Worm (Caenorhabditis elegans) whole organism, L1 larva: ENCODE results near the gene tnc-2.

Experiments used
- C34B4.2 ChIP-seq: sonication (generic microtip); optimal IDR thresholded peaks from 2 replicates; lab custom pipeline; 2017; ENCODE audit warnings: mild to moderate bottlenecking, missing genetic modification characterization, missing compliant biosample characterization
- aha-1 ChIP-seq: fragments of 150-350 bp; optimal IDR thresholded peaks from 2 replicates; lab custom pipeline; 2014; ENCODE audit warnings: missing biosample characterization, missing genetic modification characterization
- alr-1 ChIP-seq: fragments of 200-800 bp; sonication (Bioruptor generic); optimal IDR thresholded peaks from 2 replicates; lab custom pipeline; 2018; ENCODE audit warnings: borderline replicate concordance, mild to moderate bottlenecking, missing genetic modification characterization, missing compliant biosample characterization
- aly-2 ChIP-seq: fragments of 150-350 bp; optimal IDR thresholded peaks from 2 replicates; lab custom pipeline; 2014; ENCODE audit warnings: missing biosample characterization, missing genetic modification characterization
- blmp-1 ChIP-seq: fragments of 150-350 bp; optimal IDR thresholded peaks from 2 replicates; lab custom pipeline; 2014; ENCODE audit warnings: missing biosample characterization, missing genetic modification characterization
- ceh-63 ChIP-seq: fragments of 200-800 bp; sonication (Bioruptor generic); optimal IDR thresholded peaks from 2 replicates; lab custom pipeline; 2018; ENCODE audit warnings: mild to moderate bottlenecking, missing genetic modification characterization, missing compliant biosample characterization
- ceh-8 ChIP-seq: fragments of 200-800 bp; sonication (Bioruptor generic); optimal IDR thresholded peaks from 2 replicates; lab custom pipeline; 2018; ENCODE audit warnings: mild to moderate bottlenecking, missing genetic modification characterization, moderate library complexity, missing compliant biosample characterization
- ceh-82 ChIP-seq, 3 experiments: fragments of 150-350 bp in 1 of 3; sonication (generic microtip) in 2 of 3; optimal IDR thresholded peaks; 2 replicates each; lab custom pipeline; 2014 to 2017; ENCODE audit warnings: missing biosample characterization in 3 of 3, missing genetic modification characterization in 3 of 3
- ces-1 ChIP-seq: fragments of 150-350 bp; optimal IDR thresholded peaks from 2 replicates; lab custom pipeline; 2014; ENCODE audit warnings: missing biosample characterization, missing genetic modification reagents, missing genetic modification characterization
- dpl-1 ChIP-seq, 3 experiments: fragments of 150-350 bp in 2 of 3; sonication (generic microtip) in 1 of 3; optimal IDR thresholded peaks; 2 replicates each; lab custom pipeline; 2014 to 2017; ENCODE audit warnings: missing biosample characterization in 3 of 3, missing genetic modification characterization in 3 of 3, missing genetic modification reagents in 3 of 3
- dsc-1 ChIP-seq: sonication (generic microtip); optimal IDR thresholded peaks from 2 replicates; lab custom pipeline; 2016; ENCODE audit warnings: mild to moderate bottlenecking, missing genetic modification characterization, missing compliant biosample characterization
- efl-1 ChIP-seq, 4 experiments: fragments of 150-350 bp; optimal IDR thresholded peaks in 3 of 4; peaks in 1 of 4; 1 replicate in 1 of 4; 2 replicates in 3 of 4; lab custom pipeline; 2014; ENCODE audit warnings: missing biosample characterization in 2 of 4, missing genetic modification characterization in 2 of 4, missing genetic modification reagents in 2 of 4
- efl-3 ChIP-seq: fragments of 200-800 bp; sonication (Bioruptor generic); optimal IDR thresholded peaks from 2 replicates; lab custom pipeline; 2018; ENCODE audit warnings: mild to moderate bottlenecking, missing genetic modification characterization, missing compliant biosample characterization
- egl-27 ChIP-seq, 2 experiments: fragments of 150-350 bp in 1 of 2; sonication (generic microtip); optimal IDR thresholded peaks; 3 replicates each; lab custom pipeline; 2017 to 2018; ENCODE audit warnings: missing biosample characterization in 2 of 2, missing genetic modification characterization in 2 of 2, missing genetic modification reagents in 2 of 2
- fkh-10 ChIP-seq: sonication (generic microtip); optimal IDR thresholded peaks from 2 replicates; lab custom pipeline; 2017; ENCODE audit warnings: missing biosample characterization, missing genetic modification reagents, missing genetic modification characterization
- grh-1 ChIP-seq: fragments of 200-800 bp; sonication (Bioruptor generic); IDR thresholded peaks from 2 replicates; pipeline ENCODE4 v1.3.6; 2022; ENCODE audit warnings: missing genetic modification reagents, missing genetic modification characterization, missing compliant biosample characterization
- hlh-4 ChIP-seq: sonication (generic microtip); optimal IDR thresholded peaks from 2 replicates; lab custom pipeline; 2016; ENCODE audit warnings: mild to moderate bottlenecking, missing genetic modification characterization, missing compliant biosample characterization
- irx-1 ChIP-seq: sonication (generic microtip); optimal IDR thresholded peaks from 2 replicates; lab custom pipeline; 2016; ENCODE audit warnings: missing genetic modification characterization, missing compliant biosample characterization
- isw-1 ChIP-seq: fragments of 200-800 bp; sonication (Bioruptor generic); IDR thresholded peaks from 2 replicates; pipeline ENCODE4 v1.3.6; 2022; ENCODE audit warnings: missing genetic modification characterization, missing compliant biosample characterization
- lin-13 ChIP-seq: fragments of 150-350 bp; optimal IDR thresholded peaks from 2 replicates; lab custom pipeline; 2014; ENCODE audit warnings: missing biosample characterization, missing genetic modification reagents, missing genetic modification characterization
- lin-14 ChIP-seq: fragments of 200-800 bp; sonication (Bioruptor generic); optimal IDR thresholded peaks from 2 replicates; lab custom pipeline; 2018; ENCODE audit warnings: mild to moderate bottlenecking, missing genetic modification characterization, moderate library complexity, missing compliant biosample characterization
- lin-15B ChIP-seq: fragments of 150-350 bp; sonication (generic microtip); optimal IDR thresholded peaks from 3 replicates; lab custom pipeline; 2014; ENCODE audit warnings: missing biosample characterization, missing genetic modification characterization
- lin-39 ChIP-seq: fragments of 150-350 bp; optimal IDR thresholded peaks from 2 replicates; lab custom pipeline; 2014; ENCODE audit warnings: missing biosample characterization, missing genetic modification reagents, missing genetic modification characterization
- lir-3 ChIP-seq: sonication (generic microtip); optimal IDR thresholded peaks from 2 replicates; lab custom pipeline; 2016; ENCODE audit warnings: mild to moderate bottlenecking, missing genetic modification characterization, moderate library complexity, missing compliant biosample characterization; ENCODE audit not compliant: poor library complexity
- mef-2 ChIP-seq: fragments of 150-350 bp; optimal IDR thresholded peaks from 2 replicates; lab custom pipeline; 2014; ENCODE audit warnings: missing biosample characterization, missing genetic modification characterization
- nhr-20 ChIP-seq: sonication (generic microtip); optimal IDR thresholded peaks from 2 replicates; lab custom pipeline; 2016; ENCODE audit warnings: mild to moderate bottlenecking, missing genetic modification characterization, missing compliant biosample characterization
- nhr-47 ChIP-seq: sonication (generic microtip); optimal IDR thresholded peaks from 2 replicates; lab custom pipeline; 2016; ENCODE audit warnings: mild to moderate bottlenecking, missing genetic modification characterization, moderate library complexity, missing compliant biosample characterization
- nhr-71 ChIP-seq: sonication (generic microtip); optimal IDR thresholded peaks from 2 replicates; lab custom pipeline; 2016; ENCODE audit warnings: mild to moderate bottlenecking, missing genetic modification characterization, moderate library complexity, missing compliant biosample characterization
- nhr-77 ChIP-seq: fragments of 150-350 bp; optimal IDR thresholded peaks from 2 replicates; lab custom pipeline; 2014; ENCODE audit warnings: missing biosample characterization, missing genetic modification characterization
- nhr-85 ChIP-seq: sonication (generic microtip); peaks from one replicate; lab custom pipeline; 2016; ENCODE audit warnings: missing genetic modification characterization, inconsistent platforms, missing compliant biosample characterization
- pag-3 ChIP-seq: sonication (generic microtip); optimal IDR thresholded peaks from 2 replicates; lab custom pipeline; 2017; ENCODE audit warnings: missing genetic modification characterization, mild to moderate bottlenecking, missing compliant biosample characterization, antibody characterized with exemption, borderline replicate concordance; ENCODE audit not compliant: insufficient read depth
- pqm-1 ChIP-seq: sonication (generic microtip); optimal IDR thresholded peaks from 3 replicates; lab custom pipeline; 2017; ENCODE audit warnings: missing biosample characterization, missing genetic modification characterization
- snpc-4 ChIP-seq: fragments of 150-350 bp; optimal IDR thresholded peaks from 2 replicates; lab custom pipeline; 2014; ENCODE audit warnings: missing biosample characterization, missing genetic modification characterization
- snu-23 ChIP-seq: sonication (generic microtip); optimal IDR thresholded peaks from 2 replicates; lab custom pipeline; 2016; ENCODE audit warnings: missing genetic modification characterization, missing compliant biosample characterization
- sptf-1 ChIP-seq: fragments of 150-350 bp; optimal IDR thresholded peaks from 2 replicates; lab custom pipeline; 2014; ENCODE audit warnings: missing biosample characterization, missing genetic modification characterization
- sup-37 ChIP-seq: fragments of 200-800 bp; sonication (Bioruptor generic); optimal IDR thresholded peaks from 2 replicates; lab custom pipeline; 2018; ENCODE audit warnings: mild to moderate bottlenecking, missing genetic modification characterization, missing compliant biosample characterization
- tbx-2 ChIP-seq: sonication (generic microtip); optimal IDR thresholded peaks from 2 replicates; lab custom pipeline; 2016; ENCODE audit warnings: missing genetic modification characterization, missing compliant biosample characterization
- tlp-1 ChIP-seq: fragments of 150-350 bp; optimal IDR thresholded peaks from 2 replicates; lab custom pipeline; 2014; ENCODE audit warnings: missing biosample characterization, missing genetic modification characterization
- unc-30 ChIP-seq: sonication (generic microtip); optimal IDR thresholded peaks from 2 replicates; lab custom pipeline; 2017; ENCODE audit warnings: missing biosample characterization, missing genetic modification characterization
- unc-98 ChIP-seq: fragments of 200-800 bp; sonication (Bioruptor generic); IDR thresholded peaks from 2 replicates; pipeline ENCODE4 v1.3.6; 2022; ENCODE audit warnings: missing genetic modification characterization, missing compliant biosample characterization
- zag-1 ChIP-seq: fragments of 150-350 bp; optimal IDR thresholded peaks from 2 replicates; lab custom pipeline; 2014; ENCODE audit warnings: missing biosample characterization, missing genetic modification characterization
- ztf-11 ChIP-seq, 2 experiments: sonication (generic microtip); optimal IDR thresholded peaks; 2 replicates each; lab custom pipeline; 2016 to 2017; ENCODE audit warnings: missing genetic modification characterization in 2 of 2, missing biosample characterization in 1 of 2, missing compliant biosample characterization in 1 of 2

The tnc-2 gene

DNA sequence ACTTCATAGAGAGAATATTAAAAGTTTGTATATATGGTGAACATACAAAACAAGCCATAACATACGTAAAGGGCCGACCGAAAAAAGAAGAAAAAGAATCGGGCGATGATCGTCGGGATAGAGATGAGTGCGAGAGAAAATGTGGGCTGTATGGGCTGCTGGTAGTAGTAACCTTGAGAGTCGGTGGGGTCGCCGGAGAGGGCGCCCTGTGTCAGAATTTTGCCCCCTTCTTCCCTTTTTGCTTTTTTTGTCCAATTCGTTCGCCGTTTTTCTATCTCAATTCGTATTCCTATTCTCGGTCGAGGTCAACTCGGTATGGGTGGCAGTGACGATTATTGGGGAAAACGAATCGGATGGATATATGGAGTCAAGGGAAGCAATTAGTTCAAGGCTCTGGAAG is 39.3 kb downstream of the tnc-2 start:
- TF ChIP-seq snu-23 (peak; percentile 34), blmp-1 (tag; lab: Kevin White, UChicago) (peak; percentile 41), nhr-85 (tag; lab: Kevin White, UChicago) (peak; percentile 36), lin-13 (no peak), sup-37 (GFP tag; lab: Kevin White, UChicago) (no peak), lin-14 (GFP tag; lab: Kevin White, UChicago) (peak; percentile 63)

DNA sequence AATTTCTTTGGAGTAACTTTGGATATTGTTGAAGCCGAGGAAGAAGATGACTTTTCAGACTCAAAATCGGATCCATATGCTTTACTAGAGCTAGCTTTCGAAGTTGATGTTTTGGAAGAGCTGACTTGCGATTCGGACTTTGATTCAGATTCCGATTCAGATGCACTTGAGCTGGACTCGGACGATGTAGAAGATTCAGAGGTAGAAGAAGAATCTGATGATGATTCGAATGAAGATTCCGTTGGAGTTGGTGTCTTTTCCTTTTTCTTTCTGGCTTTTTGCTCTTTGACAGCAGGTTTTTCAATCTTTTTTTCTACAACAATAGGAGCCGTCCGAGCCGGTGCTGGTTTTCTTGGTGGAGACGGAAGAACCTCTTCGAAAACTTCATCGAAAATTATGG is 41.3 kb downstream of the tnc-2 start:
- no peak for TF ChIP-seq blmp-1 (tag; lab: Kevin White, UChicago)
- TF ChIP-seq snu-23: no peak
- no peak for TF ChIP-seq nhr-77 (tag; lab: Kevin White, UChicago)
- TF ChIP-seq aly-2 (tag; lab: Kevin White, UChicago): no peak
- no peak for TF ChIP-seq ceh-82 (tag; optimal IDR thresholded peaks at IDR 0.05; lab: Kevin White, UChicago)
- no peak for TF ChIP-seq ceh-63 (GFP tag; lab: Kevin White, UChicago)
- TF ChIP-seq unc-30 (tag; lab: Kevin White, UChicago): no peak

DNA sequence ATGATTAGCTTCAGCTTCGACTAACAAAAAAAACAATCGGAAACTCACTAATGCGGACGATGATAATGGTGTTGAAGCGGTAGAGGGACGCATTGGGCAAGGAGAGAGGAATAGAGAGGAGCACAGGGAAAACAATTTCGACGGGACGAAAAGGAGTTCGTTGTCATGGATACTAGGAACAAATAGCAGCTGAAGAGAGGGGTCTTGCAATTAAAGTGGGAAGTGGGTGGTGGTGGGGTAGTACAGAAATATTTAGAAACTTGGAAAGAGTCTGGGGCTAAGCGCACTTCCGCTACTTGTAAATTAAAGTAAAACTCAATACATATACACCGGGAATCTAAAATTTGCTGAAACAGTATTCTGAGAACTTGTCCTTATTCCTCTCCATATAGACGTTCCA is 43.1 kb downstream of the tnc-2 start, which contains the start of gene F59B10.2:
Gene F59B10.2, minus strand, starts transcription at position 101 of the 400 bp plus-strand sequence.
- TF ChIP-seq nhr-47 (tag; lab: Kevin White, UChicago) (no peak), fkh-10 (GFP tag; lab: Kevin White, UChicago) (no peak), efl-1 (optimal IDR thresholded peaks at IDR 0.05; lab: Kevin White, UChicago) (no peak), efl-1 (GFP tag; optimal IDR thresholded peaks at IDR 0.05 in 1 of 2; lab: Kevin White, UChicago) (peak in 1 of 2 experiments; percentile 52), zag-1 (tag; lab: Kevin White, UChicago) (no peak), pag-3 (tag; lab: Kevin White, UChicago) (no peak)
- TF ChIP-seq, all 84 proteins: peak for 1

DNA sequence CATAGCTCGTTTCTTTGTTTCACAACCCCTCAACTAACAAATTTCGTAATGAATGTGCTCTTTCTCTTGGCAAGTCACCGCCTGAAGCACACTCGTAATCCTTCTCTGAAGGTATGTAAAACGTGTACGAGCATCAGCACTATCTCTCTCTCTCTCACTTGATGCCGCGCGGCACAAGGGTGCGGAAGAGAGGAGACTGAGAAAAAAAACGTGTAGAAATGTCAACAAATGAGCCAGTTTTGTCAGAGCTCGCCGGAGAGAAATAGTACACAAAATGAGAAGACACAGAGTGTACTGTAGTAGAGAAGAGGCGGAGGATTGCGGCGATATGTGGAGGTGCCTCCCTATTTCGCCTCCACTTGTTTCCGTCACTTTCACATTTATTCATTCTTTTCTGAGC is 43.6 kb downstream of the tnc-2 start, which contains the start of gene F59B10.3:
Gene F59B10.3, plus strand, starts transcription at position 301 of the 400 bp plus-strand sequence.
- TF ChIP-seq snpc-4 (tag; lab: Kevin White, UChicago) (no peak), dpl-1 (GFP tag; optimal IDR thresholded peaks at IDR 0.05; lab: Kevin White, UChicago) (no peak), hlh-4 (tag; lab: Kevin White, UChicago) (no peak), tlp-1 (no peak), nhr-20 (tag; lab: Kevin White, UChicago) (no peak), aha-1 (tag; lab: Kevin White, UChicago) (no peak), lin-15B (tag; lab: Kevin White, UChicago) (no peak), tbx-2 (tag; lab: Kevin White, UChicago) (no peak), pqm-1 (tag; lab: Kevin White, UChicago) (no peak), ces-1 (GFP tag; lab: Kevin White, UChicago) (no peak), efl-3 (GFP tag; lab: Kevin White, UChicago) (no peak), isw-1 (GFP tag; lab: Robert Waterston, UW) (no peak), nhr-71 (no peak), lin-13 (no peak), dsc-1 (tag; lab: Kevin White, UChicago) (no peak), lin-39 (no peak), irx-1 (tag; lab: Kevin White, UChicago) (no peak), ceh-8 (no peak), sptf-1 (no peak)

DNA sequence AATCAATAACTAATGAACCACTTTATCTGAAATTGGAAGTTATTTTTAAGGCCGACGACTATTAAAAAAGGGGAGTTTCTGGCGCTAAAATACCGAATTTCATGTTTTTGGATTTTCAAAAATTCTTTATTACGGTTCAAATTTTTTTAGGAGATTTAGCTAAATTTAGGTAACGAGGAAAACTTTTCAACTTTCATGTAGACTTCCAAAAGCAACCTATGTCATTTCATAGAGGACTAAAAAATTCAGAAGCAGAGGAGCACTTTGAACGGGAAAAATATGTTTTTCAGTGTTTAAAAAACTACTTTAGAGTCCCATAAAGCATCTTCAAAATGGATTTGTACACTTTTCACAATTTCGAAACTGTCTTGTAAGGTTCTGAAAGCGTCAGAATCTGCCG is 46.7 kb downstream of the tnc-2 start:
- TF ChIP-seq lin-39 (no peak), aha-1 (tag; lab: Kevin White, UChicago) (no peak), grh-1 (GFP tag; lab: Robert Waterston, UW) (no peak), sptf-1 (no peak), efl-1 (optimal IDR thresholded peaks at IDR 0.05; lab: Kevin White, UChicago) (no peak), efl-1 (GFP tag; optimal IDR thresholded peaks at IDR 0.05 in 1 of 2; lab: Kevin White, UChicago) (no peak), egl-27 (tag; optimal IDR thresholded peaks at IDR 0.05; lab: Kevin White, UChicago) (no peak), ztf-11 (tag; optimal IDR thresholded peaks at IDR 0.05; lab: Kevin White, UChicago) (no peak), C34B4.2 (tag; lab: Kevin White, UChicago) (no peak), lir-3 (no peak), ceh-63 (GFP tag; lab: Kevin White, UChicago) (no peak), mef-2 (tag; lab: Kevin White, UChicago) (no peak), alr-1 (tag; lab: Kevin White, UChicago) (no peak), lin-14 (GFP tag; lab: Kevin White, UChicago) (no peak), unc-98 (GFP tag; lab: Robert Waterston, UW) (no peak)
